Worm (Caenorhabditis elegans) whole organism, L3 larva: ENCODE measurements around the gene F55G1.6.

Experiments used
- aly-2 ChIP-seq: fragments of 150-350 bp; optimal IDR thresholded peaks from 2 replicates; lab custom pipeline; 2014; ENCODE audit warnings: missing biosample characterization, missing genetic modification characterization
- ceh-16 ChIP-seq: sonication (generic microtip); optimal IDR thresholded peaks from 2 replicates; lab custom pipeline; 2017; ENCODE audit warnings: missing biosample characterization, missing genetic modification characterization
- ceh-82 ChIP-seq: fragments of 150-350 bp; optimal IDR thresholded peaks from 2 replicates; lab custom pipeline; 2014; ENCODE audit warnings: missing biosample characterization, missing genetic modification characterization
- ceh-9 ChIP-seq: sonication (generic microtip); optimal IDR thresholded peaks from 2 replicates; lab custom pipeline; 2018; ENCODE audit warnings: missing biosample characterization, missing genetic modification characterization
- daf-12 ChIP-seq: fragments of 150-350 bp; optimal IDR thresholded peaks from 2 replicates; lab custom pipeline; 2014; ENCODE audit warnings: missing biosample characterization, missing genetic modification reagents, missing genetic modification characterization
- mdl-1 ChIP-seq: fragments of 150-350 bp; optimal IDR thresholded peaks from 2 replicates; lab custom pipeline; 2014; ENCODE audit warnings: missing biosample characterization, missing genetic modification characterization
- nfya-1 ChIP-seq: sonication (generic microtip); optimal IDR thresholded peaks from 2 replicates; lab custom pipeline; 2017; ENCODE audit warnings: missing genetic modification characterization, mild to moderate bottlenecking, missing compliant biosample characterization, antibody characterized with exemption, moderate library complexity; ENCODE audit not compliant: insufficient read depth
- nhr-12 ChIP-seq: fragments of 150-350 bp; optimal IDR thresholded peaks from 2 replicates; lab custom pipeline; 2014; ENCODE audit warnings: missing biosample characterization, missing genetic modification characterization
- nhr-76 ChIP-seq: fragments of 150-350 bp; sonication (generic microtip); optimal IDR thresholded peaks from 5 replicates; lab custom pipeline; 2014; ENCODE audit warnings: missing biosample characterization, missing genetic modification characterization
- pha-4 ChIP-seq: fragments of 150-350 bp; optimal IDR thresholded peaks from 2 replicates; lab custom pipeline; 2014; ENCODE audit warnings: missing biosample characterization, missing genetic modification reagents, missing genetic modification characterization
- snpc-4 ChIP-seq: fragments of 150-350 bp; optimal IDR thresholded peaks from 2 replicates; lab custom pipeline; 2014; ENCODE audit warnings: missing biosample characterization, missing genetic modification characterization
- unc-62 ChIP-seq: fragments of 150-350 bp; sonication (generic microtip); optimal IDR thresholded peaks from 4 replicates; lab custom pipeline; 2014; ENCODE audit warnings: missing biosample characterization, missing genetic modification reagents, missing genetic modification characterization
- zag-1 ChIP-seq: fragments of 150-350 bp; optimal IDR thresholded peaks from 2 replicates; lab custom pipeline; 2014; ENCODE audit warnings: missing biosample characterization, missing genetic modification characterization

DNA sequence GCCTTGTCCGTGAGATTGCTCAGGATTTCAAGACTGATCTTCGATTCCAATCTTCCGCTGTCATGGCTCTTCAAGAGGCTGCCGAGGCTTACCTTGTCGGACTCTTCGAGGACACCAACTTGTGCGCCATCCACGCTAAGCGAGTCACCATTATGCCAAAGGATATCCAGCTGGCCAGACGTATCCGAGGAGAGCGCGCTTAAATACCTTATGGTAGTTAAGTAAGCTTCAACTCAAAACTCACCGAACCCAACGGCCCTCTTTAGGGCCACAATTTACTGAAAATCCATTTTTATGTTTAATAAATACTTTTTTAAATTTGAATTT, 15.1 kb downstream of the F55G1.6 start:
- TF ChIP-seq snpc-4 (tag; lab: Kevin White, UChicago) = no peak
- TF ChIP-seq daf-12 (tag; lab: Kevin White, UChicago) = no peak
- TF ChIP-seq pha-4 (tag; lab: Kevin White, UChicago) = no peak
- TF ChIP-seq nhr-12 (tag; lab: Kevin White, UChicago) = no peak
- TF ChIP-seq zag-1 (tag; lab: Kevin White, UChicago) = no peak
- TF ChIP-seq nhr-76 = no peak
- no peak for TF ChIP-seq ceh-82 (tag; lab: Kevin White, UChicago)
- no peak for TF ChIP-seq ceh-9 (tag; lab: Kevin White, UChicago)
- no peak for TF ChIP-seq unc-62 (GFP tag; lab: Kevin White, UChicago)
- no peak for TF ChIP-seq nfya-1 (tag; lab: Kevin White, UChicago)
- TF ChIP-seq aly-2 (tag; lab: Kevin White, UChicago) = no peak
- TF ChIP-seq ceh-16 (tag; lab: Kevin White, UChicago) = no peak
- TF ChIP-seq mdl-1 (tag; lab: Kevin White, UChicago) = no peak
